Worm (Caenorhabditis elegans) whole organism, young adult: ENCODE data around the gene Y39A1A.10.

Experiments used
- F52B5.7 ChIP-seq: sonication (generic microtip); optimal IDR thresholded peaks from 2 replicates; lab custom pipeline; 2016; ENCODE audit warnings: mild to moderate bottlenecking, missing genetic modification characterization, missing compliant biosample characterization
- F55B11.4 ChIP-seq: sonication (generic microtip); optimal IDR thresholded peaks from 2 replicates; lab custom pipeline; 2016; ENCODE audit warnings: missing compliant biosample characterization, missing genetic modification characterization, borderline replicate concordance; ENCODE audit not compliant: insufficient read depth
- nhr-179 ChIP-seq: sonication (generic microtip); optimal IDR thresholded peaks from 2 replicates; lab custom pipeline; 2016; ENCODE audit warnings: mild to moderate bottlenecking, missing genetic modification characterization, missing compliant biosample characterization
- rcor-1 ChIP-seq: fragments of 200-800 bp; sonication (Bioruptor generic); IDR thresholded peaks from 2 replicates; pipeline ENCODE4 v1.3.6; 2022; ENCODE audit warnings: missing genetic modification reagents, missing genetic modification characterization, missing compliant biosample characterization

- TF ChIP-seq F52B5.7 (tag; lab: Kevin White, UChicago), result no peak
- no peak for TF ChIP-seq rcor-1 (GFP tag; lab: Robert Waterston, UW)
- TF ChIP-seq nhr-179 (tag; lab: Kevin White, UChicago), result no peak
- no peak for TF ChIP-seq F55B11.4 (tag; lab: Kevin White, UChicago)
Observed at ce11 chrIII:10629795-10630194, 2.7 kb upstream of the Y39A1A.10 start.
